Fruit fly (Drosophila melanogaster) whole organism, adult: ENCODE data around the gene CG43886.

Experiments used
- CG11617 ChIP-seq: fragments of 200-800 bp; sonication (Bioruptor generic); optimal IDR thresholded peaks from 2 replicates; lab custom pipeline; 2017; ENCODE audit warnings: mild to moderate bottlenecking, missing biosample characterization, missing genetic modification reagents, missing genetic modification characterization
- CG14711 ChIP-seq: fragments of 200-800 bp; sonication (Bioruptor generic); optimal IDR thresholded peaks from 2 replicates; lab custom pipeline; 2018; ENCODE audit warnings: missing biosample characterization, mild to moderate bottlenecking, missing genetic modification characterization, moderate library complexity
- CG5204 ChIP-seq: fragments of 200-800 bp; sonication (Bioruptor generic); optimal IDR thresholded peaks from 2 replicates; lab custom pipeline; 2016; ENCODE audit warnings: missing biosample characterization, missing genetic modification characterization
- CG7101 ChIP-seq: fragments of 200-800 bp; sonication (Bioruptor generic); optimal IDR thresholded peaks from 2 replicates; lab custom pipeline; 2018; ENCODE audit warnings: missing biosample characterization, mild to moderate bottlenecking, missing genetic modification characterization, moderate library complexity
- Crg-1 ChIP-seq: fragments of 200-800 bp; sonication (Bioruptor generic); optimal IDR thresholded peaks from 2 replicates; lab custom pipeline; 2016; ENCODE audit warnings: missing biosample characterization, missing genetic modification characterization
- Hr96 ChIP-seq: fragments of 200-800 bp; sonication (Bioruptor generic); optimal IDR thresholded peaks from 2 replicates; lab custom pipeline; 2016; ENCODE audit warnings: missing biosample characterization, missing genetic modification characterization
- bab1 ChIP-seq: fragments of 200-800 bp; sonication (Bioruptor generic); optimal IDR thresholded peaks from 3 replicates; lab custom pipeline; 2019; ENCODE audit warnings: missing biosample characterization, mild to moderate bottlenecking, missing genetic modification characterization, moderate library complexity
- kay ChIP-seq: fragments of 200-800 bp; sonication (Bioruptor generic); peaks from one replicate; lab custom pipeline; 2016; ENCODE audit warnings: missing biosample characterization, missing genetic modification characterization, borderline replicate concordance
- tj ChIP-seq: fragments of 200-800 bp; sonication (Bioruptor generic); optimal IDR thresholded peaks from 3 replicates; lab custom pipeline; 2017; ENCODE audit warnings: missing biosample characterization, mild to moderate bottlenecking, missing genetic modification characterization, moderate library complexity
- toe ChIP-seq: fragments of 200-800 bp; sonication (Bioruptor generic); optimal IDR thresholded peaks from 2 replicates; lab custom pipeline; 2016; ENCODE audit warnings: missing biosample characterization, missing genetic modification characterization

- TF ChIP-seq tj (peak; percentile 39), kay (no peak), CG14711 (no peak), toe (no peak), bab1 (GFP tag; lab: Kevin White, UChicago) (no peak), Crg-1 (GFP tag; lab: Kevin White, UChicago) (no peak), CG11617 (GFP tag; lab: Kevin White, UChicago) (no peak), CG7101 (tag; lab: Kevin White, UChicago) (no peak), CG5204 (GFP tag; lab: Kevin White, UChicago) (no peak), Hr96 (no peak)
Measured at dm6 chr3L:8159724-8160422, at the start of gene CG43886.
